Worm (Caenorhabditis elegans) whole organism, L1 larva: ENCODE measurements around the gene F41E6.12.

Experiments used
- C04F5.9 ChIP-seq: sonication (generic microtip); optimal IDR thresholded peaks from 2 replicates; lab custom pipeline; 2016; ENCODE audit warnings: missing genetic modification characterization, missing compliant biosample characterization
- F16B12.6 ChIP-seq: fragments of 150-350 bp; optimal IDR thresholded peaks from 2 replicates; lab custom pipeline; 2014; ENCODE audit warnings: missing biosample characterization, missing genetic modification characterization
- alr-1 ChIP-seq: fragments of 200-800 bp; sonication (Bioruptor generic); optimal IDR thresholded peaks from 2 replicates; lab custom pipeline; 2018; ENCODE audit warnings: borderline replicate concordance, mild to moderate bottlenecking, missing genetic modification characterization, missing compliant biosample characterization
- ama-1 ChIP-seq: fragments of 150-350 bp; optimal IDR thresholded peaks from 2 replicates; lab custom pipeline; 2014
- blmp-1 ChIP-seq: fragments of 150-350 bp; optimal IDR thresholded peaks from 2 replicates; lab custom pipeline; 2014; ENCODE audit warnings: missing biosample characterization, missing genetic modification characterization
- ceh-63 ChIP-seq: fragments of 200-800 bp; sonication (Bioruptor generic); optimal IDR thresholded peaks from 2 replicates; lab custom pipeline; 2018; ENCODE audit warnings: mild to moderate bottlenecking, missing genetic modification characterization, missing compliant biosample characterization
- ceh-8 ChIP-seq: fragments of 200-800 bp; sonication (Bioruptor generic); optimal IDR thresholded peaks from 2 replicates; lab custom pipeline; 2018; ENCODE audit warnings: mild to moderate bottlenecking, missing genetic modification characterization, moderate library complexity, missing compliant biosample characterization
- ces-1 ChIP-seq: fragments of 150-350 bp; optimal IDR thresholded peaks from 2 replicates; lab custom pipeline; 2014; ENCODE audit warnings: missing biosample characterization, missing genetic modification reagents, missing genetic modification characterization
- dpl-1 ChIP-seq, 3 experiments: fragments of 150-350 bp in 2 of 3; sonication (generic microtip) in 1 of 3; optimal IDR thresholded peaks; 2 replicates each; lab custom pipeline; 2014 to 2017; ENCODE audit warnings: missing biosample characterization in 3 of 3, missing genetic modification characterization in 3 of 3, missing genetic modification reagents in 3 of 3
- dsc-1 ChIP-seq: sonication (generic microtip); optimal IDR thresholded peaks from 2 replicates; lab custom pipeline; 2016; ENCODE audit warnings: mild to moderate bottlenecking, missing genetic modification characterization, missing compliant biosample characterization
- efl-1 ChIP-seq, 4 experiments: fragments of 150-350 bp; optimal IDR thresholded peaks in 3 of 4; peaks in 1 of 4; 1 replicate in 1 of 4; 2 replicates in 3 of 4; lab custom pipeline; 2014; ENCODE audit warnings: missing biosample characterization in 2 of 4, missing genetic modification characterization in 2 of 4, missing genetic modification reagents in 2 of 4
- efl-3 ChIP-seq: fragments of 200-800 bp; sonication (Bioruptor generic); optimal IDR thresholded peaks from 2 replicates; lab custom pipeline; 2018; ENCODE audit warnings: mild to moderate bottlenecking, missing genetic modification characterization, missing compliant biosample characterization
- egl-13 ChIP-seq: sonication (generic microtip); optimal IDR thresholded peaks from 2 replicates; lab custom pipeline; 2016; ENCODE audit warnings: missing genotype, missing genetic modification reagents, missing genetic modification characterization, missing compliant biosample characterization
- egl-27 ChIP-seq, 2 experiments: fragments of 150-350 bp in 1 of 2; sonication (generic microtip); optimal IDR thresholded peaks; 3 replicates each; lab custom pipeline; 2017 to 2018; ENCODE audit warnings: missing biosample characterization in 2 of 2, missing genetic modification characterization in 2 of 2, missing genetic modification reagents in 2 of 2
- elt-2 ChIP-seq: sonication (generic microtip); optimal IDR thresholded peaks from 2 replicates; lab custom pipeline; 2016; ENCODE audit warnings: missing genetic modification characterization, mild to moderate bottlenecking, inconsistent platforms, missing compliant biosample characterization, missing genetic modification reagents
- elt-3 ChIP-seq, 6 experiments: fragments of 150-350 bp in 1 of 6; sonication (generic microtip); optimal IDR thresholded peaks; 2 replicates each; lab custom pipeline; 2017 to 2018; ENCODE audit warnings: missing biosample characterization in 6 of 6, missing genetic modification characterization in 6 of 6, inconsistent platforms in 1 of 6
- ets-5 ChIP-seq: fragments of 200-800 bp; sonication (Bioruptor generic); IDR thresholded peaks from 2 replicates; pipeline ENCODE4 v1.3.6; 2022; ENCODE audit warnings: missing genetic modification characterization, missing compliant biosample characterization
- fkh-4 ChIP-seq: sonication (generic microtip); optimal IDR thresholded peaks from 2 replicates; lab custom pipeline; 2016; ENCODE audit warnings: missing compliant biosample characterization, missing genetic modification characterization, borderline replicate concordance
- hlh-17 ChIP-seq: fragments of 200-800 bp; sonication (Bioruptor generic); optimal IDR thresholded peaks from 2 replicates; lab custom pipeline; 2018; ENCODE audit warnings: missing genetic modification characterization, mild to moderate bottlenecking, missing compliant biosample characterization, moderate library complexity, borderline replicate concordance
- hlh-4 ChIP-seq: sonication (generic microtip); optimal IDR thresholded peaks from 2 replicates; lab custom pipeline; 2016; ENCODE audit warnings: mild to moderate bottlenecking, missing genetic modification characterization, missing compliant biosample characterization
- isw-1 ChIP-seq: fragments of 200-800 bp; sonication (Bioruptor generic); IDR thresholded peaks from 2 replicates; pipeline ENCODE4 v1.3.6; 2022; ENCODE audit warnings: missing genetic modification characterization, missing compliant biosample characterization
- jun-1 ChIP-seq: fragments of 150-350 bp; optimal IDR thresholded peaks from 2 replicates; lab custom pipeline; 2014; ENCODE audit warnings: missing biosample characterization, missing genetic modification reagents, missing genetic modification characterization
- lin-13 ChIP-seq: fragments of 150-350 bp; optimal IDR thresholded peaks from 2 replicates; lab custom pipeline; 2014; ENCODE audit warnings: missing biosample characterization, missing genetic modification reagents, missing genetic modification characterization
- lin-14 ChIP-seq: fragments of 200-800 bp; sonication (Bioruptor generic); optimal IDR thresholded peaks from 2 replicates; lab custom pipeline; 2018; ENCODE audit warnings: mild to moderate bottlenecking, missing genetic modification characterization, moderate library complexity, missing compliant biosample characterization
- lin-35 ChIP-seq, 2 experiments: fragments of 150-350 bp; optimal IDR thresholded peaks; 2 replicates each; lab custom pipeline; 2014; ENCODE audit warnings: missing biosample characterization in 2 of 2, missing genetic modification characterization in 2 of 2, missing genetic modification reagents in 2 of 2
- lin-39 ChIP-seq: fragments of 150-350 bp; optimal IDR thresholded peaks from 2 replicates; lab custom pipeline; 2014; ENCODE audit warnings: missing biosample characterization, missing genetic modification reagents, missing genetic modification characterization
- lir-3 ChIP-seq: sonication (generic microtip); optimal IDR thresholded peaks from 2 replicates; lab custom pipeline; 2016; ENCODE audit warnings: mild to moderate bottlenecking, missing genetic modification characterization, moderate library complexity, missing compliant biosample characterization; ENCODE audit not compliant: poor library complexity
- lsy-2 ChIP-seq, 2 experiments: fragments of 150-350 bp; optimal IDR thresholded peaks; 2 replicates each; lab custom pipeline; 2014; ENCODE audit warnings: missing biosample characterization in 2 of 2, missing genetic modification characterization in 2 of 2
- mab-9 ChIP-seq: fragments of 200-800 bp; sonication (Bioruptor generic); IDR thresholded peaks from 2 replicates; pipeline ENCODE4 v1.3.6; 2022; ENCODE audit warnings: missing genetic modification reagents, missing genetic modification characterization, missing compliant biosample characterization
- mdl-1 ChIP-seq, 2 experiments: fragments of 150-350 bp; optimal IDR thresholded peaks; 2 replicates each; lab custom pipeline; 2014 to 2017; ENCODE audit warnings: missing biosample characterization in 2 of 2, missing genetic modification characterization in 2 of 2, inconsistent platforms in 1 of 2
- nhr-11 ChIP-seq: fragments of 150-350 bp; optimal IDR thresholded peaks from 2 replicates; lab custom pipeline; 2014; ENCODE audit warnings: missing biosample characterization, missing genetic modification characterization
- nhr-12 ChIP-seq: sonication (generic microtip); optimal IDR thresholded peaks from 2 replicates; lab custom pipeline; 2017; ENCODE audit warnings: missing biosample characterization, missing genetic modification characterization
- nhr-19 ChIP-seq: fragments of 200-800 bp; sonication (Bioruptor generic); conservative IDR thresholded peaks from 2 replicates; pipeline ENCODE4 v1.3.6; 2022; ENCODE audit warnings: missing genetic modification characterization, missing compliant biosample characterization
- nhr-20 ChIP-seq: sonication (generic microtip); optimal IDR thresholded peaks from 2 replicates; lab custom pipeline; 2016; ENCODE audit warnings: mild to moderate bottlenecking, missing genetic modification characterization, missing compliant biosample characterization
- nhr-71 ChIP-seq: sonication (generic microtip); optimal IDR thresholded peaks from 2 replicates; lab custom pipeline; 2016; ENCODE audit warnings: mild to moderate bottlenecking, missing genetic modification characterization, moderate library complexity, missing compliant biosample characterization
- nhr-76 ChIP-seq: sonication (generic microtip); optimal IDR thresholded peaks from 2 replicates; lab custom pipeline; 2017; ENCODE audit warnings: missing biosample characterization, missing genetic modification characterization
- nhr-77 ChIP-seq: fragments of 150-350 bp; optimal IDR thresholded peaks from 2 replicates; lab custom pipeline; 2014; ENCODE audit warnings: missing biosample characterization, missing genetic modification characterization
- nhr-84 ChIP-seq: sonication (generic microtip); optimal IDR thresholded peaks from 2 replicates; lab custom pipeline; 2017; ENCODE audit warnings: missing biosample characterization, missing genetic modification characterization
- nhr-85 ChIP-seq: sonication (generic microtip); peaks from one replicate; lab custom pipeline; 2016; ENCODE audit warnings: missing genetic modification characterization, inconsistent platforms, missing compliant biosample characterization
- nhr-90 ChIP-seq: sonication (generic microtip); optimal IDR thresholded peaks from 2 replicates; lab custom pipeline; 2016; ENCODE audit warnings: mild to moderate bottlenecking, missing genetic modification characterization, missing compliant biosample characterization; ENCODE audit not compliant: poor library complexity
- pag-3 ChIP-seq: sonication (generic microtip); optimal IDR thresholded peaks from 2 replicates; lab custom pipeline; 2017; ENCODE audit warnings: missing genetic modification characterization, mild to moderate bottlenecking, missing compliant biosample characterization, antibody characterized with exemption, borderline replicate concordance; ENCODE audit not compliant: insufficient read depth
- skn-1 ChIP-seq: fragments of 150-350 bp; optimal IDR thresholded peaks from 2 replicates; lab custom pipeline; 2014; ENCODE audit warnings: missing biosample characterization, missing genetic modification characterization
- snpc-4 ChIP-seq: fragments of 150-350 bp; optimal IDR thresholded peaks from 2 replicates; lab custom pipeline; 2014; ENCODE audit warnings: missing biosample characterization, missing genetic modification characterization
- snu-23 ChIP-seq: sonication (generic microtip); optimal IDR thresholded peaks from 2 replicates; lab custom pipeline; 2016; ENCODE audit warnings: missing genetic modification characterization, missing compliant biosample characterization
- sox-4 ChIP-seq: sonication (generic microtip); optimal IDR thresholded peaks from 2 replicates; lab custom pipeline; 2016; ENCODE audit warnings: missing genetic modification characterization, missing compliant biosample characterization
- sptf-1 ChIP-seq: fragments of 150-350 bp; optimal IDR thresholded peaks from 2 replicates; lab custom pipeline; 2014; ENCODE audit warnings: missing biosample characterization, missing genetic modification characterization
- tlp-1 ChIP-seq: fragments of 150-350 bp; optimal IDR thresholded peaks from 2 replicates; lab custom pipeline; 2014; ENCODE audit warnings: missing biosample characterization, missing genetic modification characterization
- unc-130 ChIP-seq: fragments of 150-350 bp; optimal IDR thresholded peaks from 2 replicates; lab custom pipeline; 2017; ENCODE audit warnings: missing biosample characterization, missing genetic modification characterization, inconsistent platforms
- unc-98 ChIP-seq: fragments of 200-800 bp; sonication (Bioruptor generic); IDR thresholded peaks from 2 replicates; pipeline ENCODE4 v1.3.6; 2022; ENCODE audit warnings: missing genetic modification characterization, missing compliant biosample characterization
- xbp-1 ChIP-seq: sonication (generic microtip); optimal IDR thresholded peaks from 2 replicates; lab custom pipeline; 2016; ENCODE audit warnings: missing genetic modification characterization, missing compliant biosample characterization
- zag-1 ChIP-seq: fragments of 150-350 bp; optimal IDR thresholded peaks from 2 replicates; lab custom pipeline; 2014; ENCODE audit warnings: missing biosample characterization, missing genetic modification characterization

The F41E6.12 gene

DNA sequence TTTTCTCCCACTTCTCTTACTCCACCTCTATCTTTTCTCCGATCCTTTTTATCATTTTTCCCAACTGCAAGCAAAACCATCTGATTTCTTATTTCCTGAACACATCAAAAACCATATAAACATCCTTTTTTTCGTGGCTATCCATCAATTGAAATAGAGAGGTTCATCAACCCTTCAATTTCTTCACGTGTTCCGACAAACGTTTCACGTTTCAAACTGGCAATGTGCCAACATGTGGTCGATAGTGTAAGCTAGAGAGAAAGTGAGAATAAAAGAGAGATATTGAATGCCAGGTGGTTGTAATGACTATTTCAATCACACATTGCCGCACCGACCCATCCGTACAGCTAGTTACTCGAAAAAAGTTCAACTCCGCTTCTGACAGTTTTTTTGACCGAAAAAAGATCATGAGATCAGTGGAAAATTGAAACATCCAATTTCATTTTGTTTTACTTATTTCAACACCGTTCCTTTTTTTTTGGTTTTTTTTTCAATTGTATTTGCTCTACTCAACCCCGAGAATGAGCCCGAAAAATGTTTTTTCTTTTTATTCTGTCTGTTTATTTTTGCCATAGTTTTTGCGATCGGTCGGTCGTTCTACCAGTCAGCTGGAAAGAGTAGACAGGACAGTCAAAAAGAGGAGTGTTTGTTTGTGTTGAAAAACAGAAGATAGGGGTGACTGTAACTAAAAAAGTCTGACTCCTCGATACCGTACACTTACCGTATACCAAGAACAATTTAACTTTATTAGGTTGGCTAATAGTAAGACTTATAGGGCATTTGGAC lies 29.8 kb upstream of the F41E6.12 start:
- no peak for TF ChIP-seq lin-35 (GFP tag; optimal IDR thresholded peaks at IDR 0.05; lab: Kevin White, UChicago)
- no peak for TF ChIP-seq xbp-1
- TF ChIP-seq mdl-1 (tag; optimal IDR thresholded peaks at IDR 0.05; lab: Kevin White, UChicago), result peak in 1 of 2 experiments; percentile 56
- TF ChIP-seq snpc-4 (tag; lab: Kevin White, UChicago), result no peak
- peak; percentile 15 for TF ChIP-seq unc-130
- no peak for TF ChIP-seq jun-1 (tag; lab: Kevin White, UChicago)
- TF ChIP-seq zag-1, result no peak
- no peak for TF ChIP-seq ama-1
- no peak for TF ChIP-seq lin-13 (GFP tag; lab: Kevin White, UChicago)
- no peak for TF ChIP-seq nhr-77 (tag; lab: Kevin White, UChicago)
- TF ChIP-seq egl-13 (tag; lab: Kevin White, UChicago), result no peak
- no peak for TF ChIP-seq hlh-4 (tag; lab: Kevin White, UChicago)
- no peak for TF ChIP-seq isw-1 (GFP tag; lab: Robert Waterston, UW)
- TF ChIP-seq lsy-2 (tag; optimal IDR thresholded peaks at IDR 0.05; lab: Kevin White, UChicago), result peak in 1 of 2 experiments; percentile 52
- no peak for TF ChIP-seq skn-1 (tag; lab: Kevin White, UChicago)
- TF ChIP-seq ces-1 (GFP tag; lab: Kevin White, UChicago), result no peak
- TF ChIP-seq nhr-76 (tag; lab: Kevin White, UChicago), result no peak
- TF ChIP-seq nhr-19 (GFP tag; lab: Robert Waterston, UW), result no peak
- no peak for TF ChIP-seq lir-3 (tag; lab: Kevin White, UChicago)
- TF ChIP-seq ceh-8 (GFP tag; lab: Kevin White, UChicago), result no peak
- TF ChIP-seq sox-4 (tag; lab: Kevin White, UChicago), result no peak
- no peak for TF ChIP-seq hlh-17 (GFP tag; lab: Kevin White, UChicago)
- no peak for TF ChIP-seq fkh-4
- no peak for TF ChIP-seq nhr-90 (tag; lab: Kevin White, UChicago)
- peak; percentile 60 for TF ChIP-seq nhr-71
- TF ChIP-seq lin-39, result no peak
- no peak for TF ChIP-seq unc-98 (GFP tag; lab: Robert Waterston, UW)
- no peak for TF ChIP-seq nhr-11 (tag; lab: Kevin White, UChicago)
- TF ChIP-seq nhr-85 (tag; lab: Kevin White, UChicago), result no peak
- peak; percentile 91 for TF ChIP-seq pag-3 (tag; lab: Kevin White, UChicago)
- TF ChIP-seq blmp-1 (tag; lab: Kevin White, UChicago), result peak; percentile 56
- TF ChIP-seq elt-2, result no peak
- TF ChIP-seq alr-1 (tag; lab: Kevin White, UChicago), result no peak
- TF ChIP-seq sptf-1, result no peak
- peak; percentile 8 for TF ChIP-seq dsc-1
- TF ChIP-seq mab-9 (GFP tag; lab: Robert Waterston, UW), result no peak
- TF ChIP-seq ceh-63, result no peak
- no peak for TF ChIP-seq dpl-1 (GFP tag; optimal IDR thresholded peaks at IDR 0.05; lab: Kevin White, UChicago)
- no peak for TF ChIP-seq tlp-1 (tag; lab: Kevin White, UChicago)
- no peak for TF ChIP-seq ets-5
- TF ChIP-seq nhr-12 (tag; lab: Kevin White, UChicago), result no peak
- no peak for TF ChIP-seq nhr-84
- TF ChIP-seq nhr-20, result peak; percentile 36
- peak; percentile 43 for TF ChIP-seq snu-23 (GFP tag; lab: Kevin White, UChicago)
- no peak for TF ChIP-seq efl-1 (optimal IDR thresholded peaks at IDR 0.05; lab: Kevin White, UChicago)
- TF ChIP-seq efl-1 (GFP tag; optimal IDR thresholded peaks at IDR 0.05 in 1 of 2; lab: Kevin White, UChicago), result peak in 1 of 2 experiments; percentile 77
- TF ChIP-seq elt-3 (tag; optimal IDR thresholded peaks at IDR 0.05; lab: Kevin White, UChicago), result no peak
- TF ChIP-seq lin-14 (GFP tag; lab: Kevin White, UChicago), result peak; percentile 77
- no peak for TF ChIP-seq F16B12.6 (tag; lab: Kevin White, UChicago)
- no peak for TF ChIP-seq egl-27 (tag; optimal IDR thresholded peaks at IDR 0.05; lab: Kevin White, UChicago)
- TF ChIP-seq C04F5.9 (tag; lab: Kevin White, UChicago), result no peak
- no peak for TF ChIP-seq efl-3
